Worm (Caenorhabditis elegans) whole organism, L2 larva: Measurements from ENCODE around the gene pqn-16.

Experiments used
- R02D3.7 ChIP-seq: fragments of 150-350 bp; optimal IDR thresholded peaks from 2 replicates; lab custom pipeline; 2014; ENCODE audit warnings: missing biosample characterization, missing genetic modification characterization
- ZK546.5 ChIP-seq: sonication (generic microtip); optimal IDR thresholded peaks from 2 replicates; lab custom pipeline; 2017; ENCODE audit warnings: missing biosample characterization, missing genetic modification characterization
- aly-2 ChIP-seq: fragments of 150-350 bp; optimal IDR thresholded peaks from 2 replicates; lab custom pipeline; 2014; ENCODE audit warnings: missing biosample characterization, missing genetic modification characterization
- ama-1 ChIP-seq: fragments of 150-350 bp; optimal IDR thresholded peaks from 2 replicates; lab custom pipeline; 2018; ENCODE audit warnings: inconsistent platforms
- nhr-77 ChIP-seq: fragments of 150-350 bp; optimal IDR thresholded peaks from 2 replicates; lab custom pipeline; 2014; ENCODE audit warnings: missing biosample characterization, missing genetic modification characterization
- zag-1 ChIP-seq: fragments of 150-350 bp; optimal IDR thresholded peaks from 2 replicates; lab custom pipeline; 2014; ENCODE audit warnings: missing biosample characterization, missing genetic modification characterization
- ztf-4 ChIP-seq: fragments of 150-350 bp; optimal IDR thresholded peaks from 2 replicates; lab custom pipeline; 2014; ENCODE audit warnings: missing biosample characterization, missing genetic modification characterization

DNA sequence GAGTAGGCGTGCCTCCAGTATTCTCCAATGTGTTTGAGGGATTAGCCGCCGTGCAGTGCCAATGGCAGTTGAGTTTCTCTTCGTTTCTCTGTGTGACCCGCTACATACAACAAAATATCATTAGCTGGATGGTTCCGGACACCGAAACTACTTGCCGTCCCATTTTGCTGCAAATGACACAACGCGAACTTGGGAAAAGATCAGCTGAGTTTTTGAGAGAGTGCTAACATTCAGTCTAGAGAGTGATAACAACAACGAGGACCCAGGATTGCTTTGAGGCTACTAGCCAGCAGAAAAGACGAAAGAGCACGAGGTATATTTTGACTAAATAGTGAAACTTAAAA lies 45.5 kb downstream of the pqn-16 start:
- TF ChIP-seq zag-1 (no peak), nhr-77 (tag; lab: Kevin White, UChicago) (no peak), ZK546.5 (tag; lab: Kevin White, UChicago) (no peak), ama-1 (lab: Kevin White, UChicago) (no peak), ztf-4 (tag; lab: Kevin White, UChicago) (no peak), R02D3.7 (tag; lab: Kevin White, UChicago) (no peak), aly-2 (no peak)
